Worm (Caenorhabditis elegans): ENCODE data around the gene T24C2.5.
"Not testable (repeated sequence)": the region's sequence is repeated elsewhere in the genome, so short reads cannot be mapped to it uniquely, and the experiment has no call there.

The T24C2.5 gene

DNA sequence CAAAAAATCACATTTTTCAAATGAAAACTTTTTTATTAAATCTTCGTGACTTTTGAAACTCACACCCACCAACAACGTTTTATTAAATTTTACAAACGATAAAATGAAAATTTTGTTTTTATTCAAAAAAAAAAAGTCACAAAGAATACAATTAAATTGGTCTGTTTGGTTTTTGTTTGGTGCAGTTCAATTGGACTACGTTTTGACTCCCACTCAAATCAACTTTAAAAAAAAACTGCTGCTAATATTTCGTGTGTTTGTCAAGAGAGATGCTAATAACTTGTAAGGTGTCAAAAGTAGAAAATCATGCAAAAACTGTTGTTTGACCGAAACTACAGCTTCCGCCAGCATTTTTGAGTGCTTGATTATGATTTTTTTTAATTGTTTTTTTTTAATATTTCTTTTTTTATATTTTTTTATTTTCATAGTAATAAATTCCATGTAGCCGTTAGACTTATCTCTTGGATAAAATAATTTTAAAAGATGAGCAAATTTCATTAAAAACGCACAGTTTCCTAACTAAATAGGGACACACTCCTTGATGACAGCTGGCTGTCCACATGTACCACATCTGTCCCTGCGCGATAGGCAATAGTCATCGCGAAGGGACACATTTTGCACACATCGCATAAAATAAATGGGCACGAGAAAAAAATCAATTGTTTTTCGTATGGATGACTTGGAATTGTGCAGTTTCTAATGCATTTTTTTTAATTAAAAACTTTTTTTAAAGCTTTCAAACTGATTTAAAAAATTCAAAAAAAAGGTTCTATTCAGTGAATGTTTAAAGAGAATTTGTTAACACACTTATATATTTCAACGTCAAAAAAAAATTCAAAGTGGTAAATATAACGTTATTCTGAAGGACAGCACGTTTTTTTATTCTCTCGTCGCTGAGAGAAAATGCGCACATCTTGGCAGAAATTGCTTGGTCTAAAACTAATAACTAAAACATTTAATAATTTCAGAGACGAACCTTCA, 8.6 kb upstream of the T24C2.5 start (continued):
- TF ChIP-seq elt-3 (tag; optimal IDR thresholded peaks at IDR 0.05) (peak; percentile 91), sma-9 (GFP tag; optimal IDR thresholded peaks at IDR 0.05) (peak; percentile 99), sma-9 (tag; optimal IDR thresholded peaks at IDR 0.05) (no peak), skn-1 (tag; optimal IDR thresholded peaks at IDR 0.05) (peak; percentile 85), nhr-237 (tag; optimal IDR thresholded peaks at IDR 0.05) (peak; percentile 98), ceh-16 (tag; optimal IDR thresholded peaks at IDR 0.05) (peak; percentile 97), unc-55 (GFP tag; optimal IDR thresholded peaks at IDR 0.05) (peak; percentile 99), lin-13 (GFP tag; optimal IDR thresholded peaks at IDR 0.05) (peak; percentile 99), ama-1 (optimal IDR thresholded peaks at IDR 0.05) (peak; percentile 69), nhr-77 (tag; optimal IDR thresholded peaks at IDR 0.05) (peak; percentile 99), nhr-129 (tag; optimal IDR thresholded peaks at IDR 0.05) (peak; percentile 100), nhr-11 (tag; optimal IDR thresholded peaks at IDR 0.05) (peak; percentile 81), ztf-4 (tag; optimal IDR thresholded peaks at IDR 0.05) (peak; percentile 99), blmp-1 (tag; optimal IDR thresholded peaks at IDR 0.05; ENCODE audit: insufficient read depth) (peak; percentile 87), zag-1 (tag; optimal IDR thresholded peaks at IDR 0.05) (peak; percentile 99)

DNA sequence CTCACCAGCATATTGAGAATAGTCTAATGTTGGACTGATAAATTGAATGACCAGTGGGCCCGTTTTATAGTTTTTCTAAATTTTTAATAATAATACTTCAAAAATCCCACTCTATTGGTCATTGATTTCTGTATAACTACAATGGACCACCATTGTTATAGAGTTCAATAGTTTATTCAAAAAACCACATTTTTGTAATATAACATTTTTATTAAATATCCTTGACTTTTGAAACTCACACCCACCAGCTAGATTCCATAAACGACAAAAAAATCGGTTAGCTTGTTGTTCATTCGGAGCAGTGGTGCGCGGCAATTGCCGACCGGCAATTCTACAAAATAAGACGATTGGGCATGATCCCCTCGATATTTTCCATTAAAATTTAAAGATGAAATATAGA, 6.7 kb upstream of the T24C2.5 start, which contains the start of gene nspc-18:
TSS of gene nspc-18 (minus strand) at position 101 of the 400 bp plus-strand sequence.
- no peak for TF ChIP-seq elt-1 (tag; optimal IDR thresholded peaks at IDR 0.05)
- TF ChIP-seq ztf-4 (tag; optimal IDR thresholded peaks at IDR 0.05): no peak
- no peak for TF ChIP-seq elt-3 (tag; optimal IDR thresholded peaks at IDR 0.05)
- TF ChIP-seq unc-62 (GFP tag; optimal IDR thresholded peaks at IDR 0.05): no peak
- TF ChIP-seq peb-1 (tag; optimal IDR thresholded peaks at IDR 0.05): no peak
- TF ChIP-seq nhr-23 (tag; optimal IDR thresholded peaks at IDR 0.05): no peak
- TF ChIP-seq mab-5 (tag; optimal IDR thresholded peaks at IDR 0.05): no peak
- TF ChIP-seq nhr-77 (tag; optimal IDR thresholded peaks at IDR 0.05): no peak

DNA sequence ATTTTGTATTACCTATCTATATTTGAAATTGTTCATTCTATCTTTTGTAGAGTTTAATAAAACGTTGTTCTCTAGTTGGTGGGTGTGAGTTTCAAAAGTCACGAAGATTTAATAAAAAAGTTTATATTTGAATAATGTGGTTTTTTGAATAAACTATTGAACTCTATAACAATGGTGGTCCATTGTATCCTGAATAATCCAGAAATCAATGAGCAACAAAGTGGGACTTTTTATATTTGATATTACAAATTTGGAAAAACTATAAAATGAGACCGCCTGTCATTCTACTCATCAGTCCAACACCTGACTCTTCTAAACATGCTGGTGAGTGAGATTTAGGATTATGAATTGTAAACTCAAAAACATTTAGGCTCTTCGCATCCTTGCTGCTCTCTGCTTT, 5.8 kb upstream of the T24C2.5 start, which contains the start of gene nspc-19:
TSS of gene nspc-19 (plus strand) at position 301 of the 400 bp plus-strand sequence.
- not testable (repeated sequence) for TF ChIP-seq aly-2 (tag; optimal IDR thresholded peaks at IDR 0.05); ztf-11 (tag; optimal IDR thresholded peaks at IDR 0.05); blmp-1 (tag; optimal IDR thresholded peaks at IDR 0.05; ENCODE audit: insufficient read depth)

DNA sequence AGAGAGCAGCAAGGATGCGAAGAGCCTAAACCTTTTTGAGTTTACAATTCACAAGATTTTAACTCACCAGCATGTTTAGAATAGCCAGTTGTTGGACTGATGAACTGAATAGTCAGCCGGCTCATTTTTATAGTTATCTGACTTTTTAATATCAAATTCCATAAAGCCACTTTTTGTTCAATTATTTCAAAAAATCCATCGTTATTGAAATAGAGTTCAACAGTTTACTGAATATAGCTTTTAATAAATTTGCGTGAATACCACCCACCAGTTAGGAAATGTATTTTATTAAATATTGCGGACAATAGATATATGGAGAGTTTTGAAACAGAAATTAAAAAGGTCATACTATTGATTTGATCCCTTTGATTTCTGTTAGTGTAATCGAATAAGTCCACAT, 4.1 kb upstream of the T24C2.5 start, which contains the start of gene nspc-20:
TSS of gene nspc-20 (minus strand) at position 101 of the 400 bp plus-strand sequence.
- TF ChIP-seq alr-1 (tag; optimal IDR thresholded peaks at IDR 0.05) (no peak), ztf-1 (GFP tag; conservative IDR thresholded peaks at IDR 0.05) (no peak), ztf-11 (tag; optimal IDR thresholded peaks at IDR 0.05) (no peak), snpc-4 (tag; optimal IDR thresholded peaks at IDR 0.05) (no peak), blmp-1 (tag; optimal IDR thresholded peaks at IDR 0.05; ENCODE audit: insufficient read depth) (no peak), crh-2 (tag; optimal IDR thresholded peaks at IDR 0.05) (no peak)

DNA sequence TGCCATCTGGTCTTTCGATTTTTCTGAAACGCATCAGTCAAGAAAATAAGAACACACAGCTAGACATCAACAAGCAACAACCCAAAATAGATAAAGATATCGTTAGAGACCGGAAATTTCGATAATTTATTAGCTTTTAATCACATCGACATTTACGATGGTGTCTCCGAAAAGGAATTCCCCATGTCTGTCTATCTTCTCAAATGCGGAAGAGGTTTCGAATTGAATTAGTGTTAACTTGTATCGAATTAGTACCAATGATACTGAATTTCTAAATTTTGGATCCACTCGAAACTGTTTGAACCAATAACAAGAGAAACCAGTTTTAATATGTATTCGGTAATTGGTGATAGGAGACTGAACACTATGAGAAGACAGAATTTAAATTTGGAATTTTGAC, 379 bp downstream of the T24C2.5 start:
- TF ChIP-seq mdl-1 (tag; optimal IDR thresholded peaks at IDR 0.05) (no peak), skn-1 (tag; optimal IDR thresholded peaks at IDR 0.05) (no peak), sma-9 (GFP tag; optimal IDR thresholded peaks at IDR 0.05) (peak; percentile 29), sma-9 (tag; optimal IDR thresholded peaks at IDR 0.05) (no peak), nhr-12 (tag; optimal IDR thresholded peaks at IDR 0.05) (no peak)

DNA sequence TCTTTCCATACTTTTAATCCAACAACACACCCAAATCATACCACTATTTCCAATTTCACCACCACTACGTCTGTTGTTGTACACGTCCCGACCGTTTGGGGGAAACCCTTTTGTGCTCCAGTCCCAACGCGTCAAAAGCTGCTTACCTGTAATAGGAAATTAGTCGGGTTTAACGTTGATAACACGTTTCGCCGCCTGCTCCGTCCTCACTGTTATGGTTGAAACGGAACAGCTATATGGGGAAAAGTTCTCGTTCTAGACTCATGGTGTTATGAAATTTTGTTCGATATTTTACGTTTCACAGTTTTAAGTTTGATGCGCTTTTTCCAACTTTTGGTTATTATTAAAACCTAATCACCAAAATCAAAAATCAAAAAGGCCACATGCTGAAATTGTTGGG, 1.7 kb downstream of the T24C2.5 start:
- TF ChIP-seq F13H6.1 (tag; optimal IDR thresholded peaks at IDR 0.05) (no peak), ceh-82 (tag; optimal IDR thresholded peaks at IDR 0.05) (no peak), mab-5 (tag; optimal IDR thresholded peaks at IDR 0.05) (no peak), mdl-1 (tag; optimal IDR thresholded peaks at IDR 0.05) (no peak), crh-2 (tag; optimal IDR thresholded peaks at IDR 0.05) (no peak), sem-4 (tag; optimal IDR thresholded peaks at IDR 0.05) (no peak), nhr-129 (tag; optimal IDR thresholded peaks at IDR 0.05) (no peak), Y55F3AM.14 (GFP tag; optimal IDR thresholded peaks at IDR 0.05) (no peak), unc-55 (GFP tag; optimal IDR thresholded peaks at IDR 0.05) (no peak), sma-9 (GFP tag; optimal IDR thresholded peaks at IDR 0.05) (no peak), sma-9 (tag; optimal IDR thresholded peaks at IDR 0.05) (no peak), zag-1 (tag; optimal IDR thresholded peaks at IDR 0.05) (no peak), egl-27 (tag; optimal IDR thresholded peaks at IDR 0.05) (no peak)

Data from whole organism, L2 larva.